Worm (Caenorhabditis elegans) whole organism, young adult: Measurements from ENCODE around the gene epg-3.

ENCODE experiments used
- C06A6.2 ChIP-seq: fragments of 200-800 bp; sonication (Bioruptor generic); conservative IDR thresholded peaks from 2 replicates; pipeline ENCODE4 v1.3.6; 2022; ENCODE audit warnings: missing genetic modification characterization, missing compliant biosample characterization
- F23B12.7 ChIP-seq: sonication (generic microtip); optimal IDR thresholded peaks from 2 replicates; lab custom pipeline; 2017; ENCODE audit warnings: missing genetic modification characterization, mild to moderate bottlenecking, missing compliant biosample characterization, antibody characterized with exemption, moderate library complexity; ENCODE audit not compliant: insufficient read depth
- F57A8.1 ChIP-seq: fragments of 200-800 bp; sonication (Bioruptor generic); optimal IDR thresholded peaks from 2 replicates; lab custom pipeline; 2018; ENCODE audit warnings: mild to moderate bottlenecking, missing genetic modification characterization, moderate library complexity, missing compliant biosample characterization
- F57C9.4 ChIP-seq: sonication (generic microtip); optimal IDR thresholded peaks from 2 replicates; lab custom pipeline; 2017; ENCODE audit warnings: mild to moderate bottlenecking, missing genetic modification characterization, missing compliant biosample characterization
- Y53F4B.3 ChIP-seq: fragments of 200-800 bp; sonication (Bioruptor generic); IDR thresholded peaks from 2 replicates; pipeline ENCODE4 v1.3.6; 2022; ENCODE audit warnings: missing genetic modification reagents, missing genetic modification characterization, missing compliant biosample characterization
- Y67H2A.10 ChIP-seq: fragments of 200-800 bp; sonication (Bioruptor generic); conservative IDR thresholded peaks from 2 replicates; pipeline ENCODE4 v1.3.6; 2022; ENCODE audit warnings: missing genetic modification reagents, missing genetic modification characterization, missing compliant biosample characterization
- Y79H2A.3 ChIP-seq: fragments of 200-800 bp; sonication (Bioruptor generic); conservative IDR thresholded peaks from 2 replicates; pipeline ENCODE4 v1.3.6; 2022; ENCODE audit warnings: missing genetic modification reagents, missing genetic modification characterization, missing compliant biosample characterization
- Y95B8A.8 ChIP-seq: fragments of 200-800 bp; sonication (Bioruptor generic); IDR thresholded peaks from 2 replicates; pipeline ENCODE4 v1.3.6; 2022; ENCODE audit warnings: missing genetic modification reagents, missing genetic modification characterization, missing compliant biosample characterization
- ZK185.1 ChIP-seq: sonication (generic microtip); optimal IDR thresholded peaks from 2 replicates; lab custom pipeline; 2016; ENCODE audit warnings: mild to moderate bottlenecking, missing genetic modification characterization, missing compliant biosample characterization; ENCODE audit not compliant: poor library complexity, severe bottlenecking
- aptf-3 ChIP-seq: fragments of 200-800 bp; sonication (Bioruptor generic); IDR thresholded peaks from 2 replicates; pipeline ENCODE4 v1.3.6; 2022; ENCODE audit warnings: missing genetic modification characterization, missing compliant biosample characterization
- attf-3 ChIP-seq: fragments of 200-800 bp; sonication (Bioruptor generic); conservative IDR thresholded peaks from 2 replicates; pipeline ENCODE4 v1.3.6; 2022; ENCODE audit warnings: missing genetic modification reagents, missing genetic modification characterization, missing compliant biosample characterization
- attf-6 ChIP-seq: fragments of 200-800 bp; sonication (Bioruptor generic); IDR thresholded peaks from 2 replicates; pipeline ENCODE4 v1.3.6; 2022; ENCODE audit warnings: missing genetic modification reagents, missing genetic modification characterization, missing compliant biosample characterization
- bed-2 ChIP-seq: fragments of 200-800 bp; sonication (Bioruptor generic); IDR thresholded peaks from 2 replicates; pipeline ENCODE4 v1.3.6; 2022; ENCODE audit warnings: missing genetic modification reagents, missing genetic modification characterization, missing compliant biosample characterization
- ccch-3 ChIP-seq: fragments of 200-800 bp; sonication (Bioruptor generic); optimal IDR thresholded peaks from 2 replicates; lab custom pipeline; 2018; ENCODE audit warnings: mild to moderate bottlenecking, missing genetic modification characterization, missing compliant biosample characterization
- cebp-1 ChIP-seq, 2 experiments: fragments of 200-800 bp in 1 of 2; sonication (Bioruptor generic) in 1 of 2; sonication (generic microtip) in 1 of 2; IDR thresholded peaks in 1 of 2; optimal IDR thresholded peaks in 1 of 2; 2 replicates each; pipeline versions ENCODE4 v1.3.6 to Lab custom; 2017 to 2022; ENCODE audit warnings: missing compliant biosample characterization in 2 of 2, missing genetic modification characterization in 2 of 2, mild to moderate bottlenecking in 1 of 2, missing genetic modification reagents in 1 of 2, moderate library complexity in 1 of 2
- ceh-27 ChIP-seq: fragments of 200-800 bp; sonication (Bioruptor generic); optimal IDR thresholded peaks from 2 replicates; lab custom pipeline; 2018; ENCODE audit warnings: mild to moderate bottlenecking, missing genetic modification characterization, moderate library complexity, missing compliant biosample characterization
- ceh-40 ChIP-seq: fragments of 200-800 bp; sonication (Bioruptor generic); IDR thresholded peaks from 2 replicates; pipeline ENCODE4 v1.3.6; 2022; ENCODE audit warnings: missing genetic modification characterization, missing compliant biosample characterization
- ceh-79 ChIP-seq: sonication (generic microtip); optimal IDR thresholded peaks from 2 replicates; lab custom pipeline; 2017; ENCODE audit warnings: mild to moderate bottlenecking, missing genetic modification characterization, missing compliant biosample characterization
- die-1 ChIP-seq: sonication (generic microtip); optimal IDR thresholded peaks from 2 replicates; lab custom pipeline; 2016; ENCODE audit warnings: missing genotype, mild to moderate bottlenecking, missing genetic modification characterization, missing compliant biosample characterization
- dpff-1 ChIP-seq: sonication (generic microtip); optimal IDR thresholded peaks from 2 replicates; lab custom pipeline; 2017; ENCODE audit warnings: mild to moderate bottlenecking, missing genetic modification characterization, missing compliant biosample characterization
- ekl-4 ChIP-seq: fragments of 200-800 bp; sonication (Bioruptor generic); IDR thresholded peaks from 2 replicates; pipeline ENCODE4 v1.3.6; 2022; ENCODE audit warnings: missing genetic modification reagents, missing genetic modification characterization, missing compliant biosample characterization
- him-1 ChIP-seq: sonication (generic microtip); optimal IDR thresholded peaks from 2 replicates; lab custom pipeline; 2016; ENCODE audit warnings: missing genotype, missing genetic modification reagents, missing genetic modification characterization, missing compliant biosample characterization
- hmg-1.2 ChIP-seq: fragments of 200-800 bp; sonication (Bioruptor generic); IDR thresholded peaks from 2 replicates; pipeline ENCODE4 v1.3.6; 2022; ENCODE audit warnings: missing genetic modification reagents, missing genetic modification characterization, missing compliant biosample characterization
- hrde-1 ChIP-seq: sonication (generic microtip); optimal IDR thresholded peaks from 2 replicates; lab custom pipeline; 2016; ENCODE audit warnings: missing genetic modification characterization, mild to moderate bottlenecking, missing compliant biosample characterization, moderate library complexity, missing genotype, missing genetic modification reagents, borderline replicate concordance
- lin-26 ChIP-seq: fragments of 200-800 bp; sonication (Bioruptor generic); IDR thresholded peaks from 2 replicates; pipeline ENCODE4 v1.3.6; 2022; ENCODE audit warnings: missing genetic modification reagents, missing genetic modification characterization, missing compliant biosample characterization
- lin-35 ChIP-seq, 3 experiments: fragments of 150-350 bp in 2 of 3; sonication (generic microtip) in 1 of 3; optimal IDR thresholded peaks; 2 replicates each; lab custom pipeline; 2014 to 2018; ENCODE audit warnings: missing biosample characterization in 3 of 3, missing genetic modification characterization in 3 of 3, missing genetic modification reagents in 3 of 3
- lir-1 ChIP-seq: fragments of 200-800 bp; sonication (Bioruptor generic); conservative IDR thresholded peaks from 2 replicates; pipeline ENCODE4 v1.3.6; 2022; ENCODE audit warnings: missing genetic modification reagents, missing genetic modification characterization, missing compliant biosample characterization
- lsl-1 ChIP-seq: fragments of 200-800 bp; sonication (Bioruptor generic); optimal IDR thresholded peaks from 2 replicates; lab custom pipeline; 2018; ENCODE audit warnings: mild to moderate bottlenecking, missing genetic modification characterization, moderate library complexity, missing compliant biosample characterization
- madf-3 ChIP-seq: fragments of 200-800 bp; sonication (Bioruptor generic); IDR thresholded peaks from 2 replicates; pipeline ENCODE4 v1.3.6; 2022; ENCODE audit warnings: missing genetic modification reagents, missing genetic modification characterization, missing compliant biosample characterization
- madf-6 ChIP-seq: fragments of 200-800 bp; sonication (Bioruptor generic); IDR thresholded peaks from 2 replicates; pipeline ENCODE4 v1.3.6; 2022; ENCODE audit warnings: missing genetic modification reagents, missing genetic modification characterization, missing compliant biosample characterization
- mcd-1 ChIP-seq: fragments of 200-800 bp; sonication (Bioruptor generic); IDR thresholded peaks from 2 replicates; pipeline ENCODE4 v1.3.6; 2022; ENCODE audit warnings: missing genetic modification reagents, missing genetic modification characterization, missing compliant biosample characterization
- nfya-1 ChIP-seq: sonication (generic microtip); optimal IDR thresholded peaks from 2 replicates; lab custom pipeline; 2017; ENCODE audit warnings: antibody characterized with exemption, missing compliant biosample characterization, missing genetic modification characterization, borderline replicate concordance; ENCODE audit not compliant: insufficient read depth
- nfyb-1 ChIP-seq: fragments of 200-800 bp; sonication (Bioruptor generic); IDR thresholded peaks from 2 replicates; pipeline ENCODE4 v1.3.6; 2022; ENCODE audit warnings: missing genetic modification reagents, missing genetic modification characterization, missing compliant biosample characterization
- nhr-120 ChIP-seq: fragments of 200-800 bp; sonication (Bioruptor generic); IDR thresholded peaks from 2 replicates; pipeline ENCODE4 v1.3.6; 2022; ENCODE audit warnings: missing genetic modification characterization, missing compliant biosample characterization
- nhr-80 ChIP-seq: sonication (generic microtip); optimal IDR thresholded peaks from 2 replicates; lab custom pipeline; 2016; ENCODE audit warnings: missing genetic modification characterization, missing compliant biosample characterization
- rec-8 ChIP-seq, 2 experiments: sonication (generic microtip); optimal IDR thresholded peaks; 2 replicates each; lab custom pipeline; 2016; ENCODE audit warnings: mild to moderate bottlenecking in 2 of 2, missing genetic modification characterization in 2 of 2, missing genetic modification reagents in 2 of 2, missing genotype in 2 of 2, missing biosample characterization in 1 of 2, missing compliant biosample characterization in 1 of 2, moderate library complexity in 1 of 2
- rpc-1 ChIP-seq, 2 experiments: fragments of 150-350 bp in 1 of 2; sonication (generic microtip) in 1 of 2; optimal IDR thresholded peaks; 2 replicates each; lab custom pipeline; 2014 to 2018; ENCODE audit warnings: missing biosample characterization in 1 of 2, missing genetic modification characterization in 1 of 2, missing genetic modification reagents in 1 of 2, missing genotype in 1 of 2
- somi-1 ChIP-seq: fragments of 200-800 bp; sonication (Bioruptor generic); optimal IDR thresholded peaks from 2 replicates; lab custom pipeline; 2018; ENCODE audit warnings: mild to moderate bottlenecking, missing genetic modification characterization, missing compliant biosample characterization
- tlf-1 ChIP-seq: fragments of 200-800 bp; sonication (Bioruptor generic); optimal IDR thresholded peaks from 2 replicates; lab custom pipeline; 2018; ENCODE audit warnings: mild to moderate bottlenecking, missing genetic modification characterization, missing compliant biosample characterization
- unc-130 ChIP-seq: sonication (generic microtip); optimal IDR thresholded peaks from 2 replicates; lab custom pipeline; 2016; ENCODE audit warnings: missing genetic modification reagents, missing genetic modification characterization, missing compliant biosample characterization
- xnd-1 ChIP-seq: sonication (generic microtip); optimal IDR thresholded peaks from 2 replicates; lab custom pipeline; 2016; ENCODE audit warnings: missing genotype, missing genetic modification reagents, missing genetic modification characterization, missing compliant biosample characterization
- ztf-18 ChIP-seq: sonication (generic microtip); optimal IDR thresholded peaks from 2 replicates; lab custom pipeline; 2016; ENCODE audit warnings: missing genotype, mild to moderate bottlenecking, missing genetic modification characterization, missing compliant biosample characterization
- ztf-22 ChIP-seq: fragments of 200-800 bp; sonication (Bioruptor generic); optimal IDR thresholded peaks from 2 replicates; lab custom pipeline; 2018; ENCODE audit warnings: mild to moderate bottlenecking, missing genetic modification characterization, moderate library complexity, missing compliant biosample characterization
- ztf-25 ChIP-seq: fragments of 200-800 bp; sonication (Bioruptor generic); IDR thresholded peaks from 2 replicates; pipeline ENCODE4 v1.3.6; 2022; ENCODE audit warnings: missing genetic modification reagents, missing genetic modification characterization, missing compliant biosample characterization
- ztf-26 ChIP-seq: sonication (generic microtip); optimal IDR thresholded peaks from 2 replicates; lab custom pipeline; 2017; ENCODE audit warnings: missing genetic modification characterization, missing compliant biosample characterization

epg-3 gene

ce11 chrIII:12978473-12979174 lies 44.1 kb downstream of the epg-3 start, which contains the start of the genes ubq-2 and frg-1 (continued):
- TF ChIP-seq madf-3 (GFP tag; lab: Robert Waterston, UW) (peak; percentile 82), hmg-1.2 (GFP tag; lab: Robert Waterston, UW) (peak; percentile 43), cebp-1 (GFP tag; IDR thresholded peaks at IDR 0.05; lab: Robert Waterston, UW) (no peak), cebp-1 (tag; optimal IDR thresholded peaks at IDR 0.05; lab: Kevin White, UChicago) (peak; percentile 78), ceh-40 (GFP tag; lab: Robert Waterston, UW) (no peak), lin-26 (GFP tag; lab: Robert Waterston, UW) (no peak), F57C9.4 (tag; lab: Kevin White, UChicago) (no peak), xnd-1 (tag; lab: Kevin White, UChicago) (peak; percentile 64), ztf-25 (GFP tag; lab: Robert Waterston, UW) (no peak), nhr-80 (tag; lab: Kevin White, UChicago) (no peak), rpc-1 (optimal IDR thresholded peaks at IDR 0.05; lab: Kevin White, UChicago) (peak; percentile 10), rpc-1 (tag; optimal IDR thresholded peaks at IDR 0.05; lab: Kevin White, UChicago) (no peak), Y95B8A.8 (GFP tag; lab: Robert Waterston, UW) (0 out of 2 replicates have a peak, but pooled peaks have one; percentile 65), him-1 (tag; lab: Kevin White, UChicago) (peak; percentile 51), lir-1 (GFP tag; lab: Robert Waterston, UW) (peak; percentile 43; the same call in 1 of the 2 replicates), F23B12.7 (tag; lab: Kevin White, UChicago) (peak; percentile 60), Y79H2A.3 (GFP tag; lab: Robert Waterston, UW) (no peak), lsl-1 (GFP tag; lab: Kevin White, UChicago) (peak; percentile 96), unc-130 (no peak), ceh-27 (GFP tag; lab: Kevin White, UChicago) (peak; percentile 61), attf-6 (GFP tag; lab: Robert Waterston, UW) (0 out of 2 replicates have a peak, but pooled peaks have one; percentile 11), mcd-1 (GFP tag; lab: Robert Waterston, UW) (peak; percentile 90), ZK185.1 (no peak), ccch-3 (no peak), ztf-18 (tag; lab: Kevin White, UChicago) (no peak), rec-8 (tag; optimal IDR thresholded peaks at IDR 0.05; lab: Kevin White, UChicago) (peak in 1 of 2 experiments; percentile 15), bed-2 (GFP tag; lab: Robert Waterston, UW) (no peak), hrde-1 (no peak), ztf-26 (no peak), Y67H2A.10 (GFP tag; lab: Robert Waterston, UW) (no peak), nfya-1 (tag; lab: Kevin White, UChicago) (no peak), attf-3 (no peak)

- TF ChIP-seq madf-6 (GFP tag; lab: Robert Waterston, UW) (no peak), lin-35 (GFP tag; optimal IDR thresholded peaks at IDR 0.05; lab: Kevin White, UChicago) (no peak), lir-1 (GFP tag; lab: Robert Waterston, UW) (no peak), nhr-120 (GFP tag; lab: Robert Waterston, UW) (no peak), C06A6.2 (GFP tag; lab: Robert Waterston, UW) (no peak), ceh-79 (tag; lab: Kevin White, UChicago) (no peak), die-1 (no peak), Y79H2A.3 (GFP tag; lab: Robert Waterston, UW) (no peak), nfyb-1 (GFP tag; lab: Robert Waterston, UW) (no peak), attf-3 (no peak), aptf-3 (no peak), tlf-1 (no peak), somi-1 (no peak), ZK185.1 (no peak), Y95B8A.8 (GFP tag; lab: Robert Waterston, UW) (no peak), Y53F4B.3 (GFP tag; lab: Robert Waterston, UW) (no peak), ztf-22 (GFP tag; lab: Kevin White, UChicago) (no peak), ekl-4 (GFP tag; lab: Robert Waterston, UW) (no peak), F57A8.1 (GFP tag; lab: Kevin White, UChicago) (no peak), dpff-1 (no peak)
Observed at ce11 chrIII:12980770-12981169, 46.3 kb downstream of the epg-3 start, which contains the start of gene ZK1010.4. Gene ZK1010.4 (plus strand): TSS chrIII:12981070.
